Fruit fly (Drosophila melanogaster): ENCODE results near the gene Gapdh2.

The Gapdh2 gene

dm6 chrX:15837530-15837929 lies 30.4 kb upstream of the Gapdh2 start, which contains the start of gene CG8565:
Gene CG8565, plus strand, starts transcription at chrX:15837830.
- TF ChIP-seq btn (GFP tag; optimal IDR thresholded peaks at IDR 0.05) = no peak
- TF ChIP-seq zfh2 (GFP tag; optimal IDR thresholded peaks at IDR 0.05) = no peak
- TF ChIP-seq PHDP (tag; optimal IDR thresholded peaks at IDR 0.05) = no peak

- TF ChIP-seq H15 (GFP tag; IDR thresholded peaks at IDR 0.05) = no peak
- no peak for TF ChIP-seq grau (tag; optimal IDR thresholded peaks at IDR 0.05)
- TF ChIP-seq ro (GFP tag; IDR thresholded peaks at IDR 0.05) = no peak
- no peak for TF ChIP-seq ara (GFP tag; IDR thresholded peaks at IDR 0.05)
- TF ChIP-seq ems (GFP tag; optimal IDR thresholded peaks at IDR 0.05) = no peak
- TF ChIP-seq Camta (GFP tag; optimal IDR thresholded peaks at IDR 0.05) = no peak
- TF ChIP-seq CG5953 (GFP tag; IDR thresholded peaks at IDR 0.05) = no peak
- TF ChIP-seq CG10147 (GFP tag; optimal IDR thresholded peaks at IDR 0.05) = no peak
- TF ChIP-seq bigmax (GFP tag; optimal IDR thresholded peaks at IDR 0.05) = no peak
- peak; percentile 19 for TF ChIP-seq BEAF-32 (GFP tag; optimal IDR thresholded peaks at IDR 0.05)
- TF ChIP-seq CG31365 (tag; optimal IDR thresholded peaks at IDR 0.05) = no peak
- peak; percentile 29 for TF ChIP-seq pita (GFP tag; optimal IDR thresholded peaks at IDR 0.05)
- peak; percentile 23 for TF ChIP-seq zen (tag; optimal IDR thresholded peaks at IDR 0.05)
- no peak for TF ChIP-seq CG15011 (GFP tag; optimal IDR thresholded peaks at IDR 0.05)
- no peak for TF ChIP-seq BtbVII (GFP tag; optimal IDR thresholded peaks at IDR 0.05)
- TF ChIP-seq Nf-YC (tag; optimal IDR thresholded peaks at IDR 0.05) = no peak
- peak in 1 of 2 experiments; percentile 93 for TF ChIP-seq insv (GFP tag; optimal IDR thresholded peaks at IDR 0.05)
- TF ChIP-seq CHES-1-like (GFP tag; optimal IDR thresholded peaks at IDR 0.05) = no peak
- TF ChIP-seq onecut (GFP tag; IDR thresholded peaks at IDR 0.05) = no peak
- TF ChIP-seq fru (optimal IDR thresholded peaks at IDR 0.05) = no peak
- TF ChIP-seq ssp (GFP tag; IDR thresholded peaks at IDR 0.05) = no peak
- no peak for TF ChIP-seq gcm (GFP tag; optimal IDR thresholded peaks at IDR 0.05)
Measured at dm6 chrX:15840003-15840402, 27.9 kb upstream of the Gapdh2 start.

- TF ChIP-seq Dll (GFP tag; IDR thresholded peaks at IDR 0.05; ENCODE audit: partially characterized antibody) (peak; percentile 65; the same call in 3 of the 4 replicates), hb (GFP tag; IDR thresholded peaks at IDR 0.05; ENCODE audit: partially characterized antibody) (peak; percentile 88), Dp (GFP tag; optimal IDR thresholded peaks at IDR 0.05) (peak; percentile 55), CG34224 (GFP tag; IDR thresholded peaks at IDR 0.05; ENCODE audit: partially characterized antibody) (peak; percentile 60; the same call in 2 of the 3 replicates), Doc3 (GFP tag; IDR thresholded peaks at IDR 0.05; ENCODE audit: partially characterized antibody) (peak; percentile 70; the same call in 2 of the 3 replicates), nerfin-2 (GFP tag; IDR thresholded peaks at IDR 0.05; ENCODE audit: partially characterized antibody) (peak; percentile 96), HLH4C (GFP tag; IDR thresholded peaks at IDR 0.05; ENCODE audit: partially characterized antibody) (peak; percentile 100), chinmo (GFP tag; IDR thresholded peaks at IDR 0.05; ENCODE audit: partially characterized antibody) (peak; percentile 81; the same call in 3 of the 4 replicates), amos (GFP tag; IDR thresholded peaks at IDR 0.05; ENCODE audit: partially characterized antibody) (peak; percentile 70), vnd (GFP tag; IDR thresholded peaks at IDR 0.05; ENCODE audit: partially characterized antibody) (peak; percentile 94), Asciz (GFP tag; optimal IDR thresholded peaks at IDR 0.05) (no peak), Opbp (GFP tag; IDR thresholded peaks at IDR 0.05; ENCODE audit: partially characterized antibody) (peak; percentile 96; the same call in 2 of the 3 replicates), bbx (GFP tag; IDR thresholded peaks at IDR 0.05; ENCODE audit: partially characterized antibody) (peak; percentile 97), knrl (GFP tag; IDR thresholded peaks at IDR 0.05; ENCODE audit: partially characterized antibody) (peak; percentile 64; the same call in 2 of the 3 replicates), dmrt11E (tag; optimal IDR thresholded peaks at IDR 0.05) (no peak), ato (GFP tag; IDR thresholded peaks at IDR 0.05; ENCODE audit: partially characterized antibody) (peak; percentile 95), Poxn (GFP tag; IDR thresholded peaks at IDR 0.05) (no peak), CG7963 (GFP tag; IDR thresholded peaks at IDR 0.05; ENCODE audit: partially characterized antibody) (peak; percentile 99), E2f2 (GFP tag; IDR thresholded peaks at IDR 0.05) (peak; percentile 72), BEAF-32 (GFP tag; optimal IDR thresholded peaks at IDR 0.05) (peak; percentile 45), Sry-δ (GFP tag; optimal IDR thresholded peaks at IDR 0.05) (peak; percentile 26), CG14965 (GFP tag; optimal IDR thresholded peaks at IDR 0.05; ENCODE audit: borderline replicate concordance) (no peak), Scr (GFP tag; IDR thresholded peaks at IDR 0.05; ENCODE audit: partially characterized antibody) (peak; percentile 76)
Measured at dm6 chrX:15841346-15841745, 26.6 kb upstream of the Gapdh2 start.
